Fruit fly (Drosophila melanogaster) ovary, adult (tissue): ENCODE results near the gene Dpm2.

Experiments used
- CG17801 ChIP-seq: fragments of 200-800 bp; optimal IDR thresholded peaks from 2 replicates; lab custom pipeline; 2019; ENCODE audit warnings: missing biosample characterization, mild to moderate bottlenecking, missing genetic modification characterization, moderate library complexity; ENCODE audit not compliant: partially characterized antibody

The Dpm2 gene

DNA sequence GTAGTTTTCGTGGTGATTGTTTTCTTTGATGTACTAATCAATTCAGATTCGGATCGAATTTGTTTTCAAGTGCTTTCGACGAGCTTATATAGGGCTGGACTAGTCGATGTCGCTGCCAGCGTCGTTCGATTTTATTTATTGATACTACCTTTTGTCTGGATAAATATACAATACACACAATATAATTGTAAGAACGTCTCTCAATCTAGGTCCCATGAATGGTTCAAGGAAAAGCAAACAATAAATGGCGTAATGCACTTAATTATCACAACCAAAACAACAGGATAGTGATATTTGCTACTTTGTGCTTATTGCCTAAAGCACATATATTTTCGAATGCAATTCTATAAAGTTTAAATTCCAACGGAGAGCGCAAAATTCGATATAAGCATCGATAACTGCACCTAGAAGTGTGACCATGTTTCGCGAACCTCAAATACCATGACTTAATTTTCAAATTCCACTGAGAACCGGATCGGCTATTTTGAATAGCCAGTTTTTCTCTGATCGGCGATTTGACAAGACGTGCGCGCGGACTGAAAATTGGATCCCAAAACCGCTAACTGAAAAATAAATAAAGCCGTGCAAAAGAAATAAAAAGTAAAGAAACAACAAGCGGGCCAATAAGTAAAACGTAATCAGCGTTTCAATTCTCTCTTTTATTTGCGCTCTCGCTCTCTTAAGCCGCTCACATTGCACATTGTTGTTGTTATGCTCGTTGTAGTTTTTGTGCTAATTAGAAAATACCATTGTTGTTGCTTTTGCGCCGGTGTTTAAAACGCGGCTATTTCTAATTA is 17.2 kb downstream of the Dpm2 start, which contains the start of the genes Drsl6 and kst:
Drsl6 (minus strand) TSS at position 51 of the 797 bp plus-strand sequence.
kst (plus strand) TSS at position 493 of the 797 bp plus-strand sequence.
- peak; percentile 87 for TF ChIP-seq CG17801

DNA sequence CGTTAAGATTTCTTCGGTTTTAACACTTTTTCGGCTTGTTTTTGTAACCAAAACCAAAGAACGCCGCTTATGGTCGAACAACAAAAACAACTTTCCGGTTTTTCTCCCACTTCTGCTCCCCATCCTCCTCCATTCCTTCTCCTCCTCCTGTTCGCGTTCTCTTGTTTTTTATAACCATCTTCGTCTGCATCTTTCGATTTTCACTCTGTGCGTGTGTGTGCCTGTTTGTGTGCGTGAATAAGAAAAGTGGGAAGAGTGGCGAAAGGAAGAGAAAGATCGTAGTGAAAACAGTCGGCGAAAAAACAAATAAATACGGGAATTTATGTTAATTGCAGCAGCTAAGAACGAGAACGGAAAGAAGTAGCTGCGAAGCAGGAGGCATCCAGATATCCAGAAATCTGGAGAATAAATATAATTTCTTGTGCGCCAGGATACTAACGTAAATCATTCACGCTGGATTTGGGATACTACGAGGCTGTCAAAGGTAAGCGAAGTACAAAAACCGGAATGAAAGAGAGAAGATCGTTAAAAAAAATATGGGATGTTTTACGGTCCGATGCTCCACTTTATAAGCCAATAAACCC is 18.1 kb downstream of the Dpm2 start:
- no peak for TF ChIP-seq CG17801

DNA sequence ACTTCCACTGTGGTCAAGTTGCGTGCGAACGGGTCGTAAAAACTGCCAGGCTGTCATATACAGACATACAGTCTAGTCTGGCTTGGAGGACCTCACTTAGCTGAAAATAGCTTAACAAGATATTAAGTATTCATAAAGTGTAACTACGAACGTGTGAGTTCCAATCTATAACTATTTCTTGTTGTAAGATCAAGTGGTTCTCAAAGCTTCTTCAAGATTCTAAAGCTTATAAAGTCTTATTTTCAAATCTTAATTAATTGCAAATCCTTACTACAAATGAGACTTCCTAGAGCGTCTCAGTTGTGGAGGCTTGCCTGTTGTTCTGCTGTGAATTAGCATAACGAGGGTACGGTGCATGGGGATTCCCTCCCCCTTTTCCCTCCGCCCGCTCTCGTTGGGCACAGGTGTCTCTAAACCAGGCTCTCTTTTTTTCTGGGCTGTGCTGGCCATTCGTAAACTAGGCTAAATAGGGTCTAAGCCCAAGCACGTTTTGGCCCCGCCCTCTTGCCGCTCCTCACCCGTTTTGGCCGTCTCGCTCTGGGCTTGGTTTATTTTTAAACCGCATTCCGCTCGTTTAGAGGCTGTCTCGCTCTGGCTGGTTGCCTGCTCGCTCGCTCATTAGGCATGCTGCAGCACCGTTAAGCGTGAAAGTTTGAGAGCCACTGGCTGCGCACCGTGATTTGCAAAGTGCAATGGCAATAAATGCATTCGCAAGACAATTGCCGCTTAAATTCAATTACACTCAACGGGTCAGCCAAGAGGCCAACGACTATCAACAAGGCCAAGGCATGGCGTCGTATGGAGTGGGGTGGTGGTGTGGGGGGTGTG is 18.9 kb downstream of the Dpm2 start:
- no peak for TF ChIP-seq CG17801

DNA sequence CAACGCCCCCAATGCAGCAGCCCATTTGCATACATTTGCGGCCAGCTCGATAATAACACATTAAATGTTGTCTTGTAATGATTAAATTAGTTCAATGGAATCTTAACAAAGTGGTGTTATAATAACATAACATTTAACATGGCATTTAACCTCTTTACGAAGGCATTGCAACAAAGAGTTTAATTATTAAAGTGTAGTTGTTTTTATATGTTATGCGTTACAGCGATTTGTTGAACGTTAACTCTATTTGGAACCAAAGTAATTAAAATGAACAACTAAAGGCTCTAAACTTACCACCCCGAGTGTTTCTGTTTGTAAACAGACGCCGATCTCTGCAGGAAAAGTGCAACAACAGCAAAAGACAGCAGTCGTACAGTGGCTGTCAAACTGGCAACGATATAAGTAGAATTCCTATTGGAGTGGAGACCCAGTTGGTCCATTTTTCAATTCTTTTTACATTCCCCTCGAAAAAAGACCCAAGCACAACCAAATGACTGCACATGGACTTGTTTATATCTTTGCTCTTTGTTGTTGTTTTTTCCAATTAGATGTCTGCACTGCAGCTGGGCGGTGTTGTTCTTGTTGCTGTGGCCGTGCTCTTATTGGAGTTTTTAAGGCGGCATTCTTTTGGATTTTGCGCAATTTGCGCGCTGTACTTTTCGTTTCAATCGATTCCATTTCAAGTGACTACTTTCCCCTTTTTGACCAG is 19.7 kb downstream of the Dpm2 start:
- no peak for TF ChIP-seq CG17801

DNA sequence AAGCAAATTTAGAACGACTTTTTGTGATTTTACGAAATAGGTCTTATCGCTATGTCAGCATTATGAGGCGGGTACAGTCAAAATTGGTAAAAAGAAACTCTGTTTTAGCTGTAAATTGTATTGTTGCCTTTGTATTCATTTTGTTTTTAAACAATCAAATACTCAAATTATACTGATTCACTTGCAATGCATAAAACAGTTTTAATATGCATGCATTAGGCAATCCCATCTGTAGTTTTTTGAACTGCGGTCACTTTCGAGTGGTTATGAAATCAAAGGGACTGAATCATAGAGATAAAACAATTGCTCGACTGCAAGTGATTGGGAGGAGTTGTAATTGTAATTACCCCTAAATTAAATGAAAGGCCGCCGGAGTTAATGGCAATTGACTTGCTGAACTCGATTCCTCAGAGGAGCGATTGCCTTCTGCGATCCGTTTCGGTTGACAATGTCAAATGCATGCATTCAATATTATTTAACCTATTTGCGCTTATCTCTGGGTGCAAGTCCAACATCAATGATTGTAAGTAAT is 20.4 kb downstream of the Dpm2 start:
- peak; percentile 11 for TF ChIP-seq CG17801

DNA sequence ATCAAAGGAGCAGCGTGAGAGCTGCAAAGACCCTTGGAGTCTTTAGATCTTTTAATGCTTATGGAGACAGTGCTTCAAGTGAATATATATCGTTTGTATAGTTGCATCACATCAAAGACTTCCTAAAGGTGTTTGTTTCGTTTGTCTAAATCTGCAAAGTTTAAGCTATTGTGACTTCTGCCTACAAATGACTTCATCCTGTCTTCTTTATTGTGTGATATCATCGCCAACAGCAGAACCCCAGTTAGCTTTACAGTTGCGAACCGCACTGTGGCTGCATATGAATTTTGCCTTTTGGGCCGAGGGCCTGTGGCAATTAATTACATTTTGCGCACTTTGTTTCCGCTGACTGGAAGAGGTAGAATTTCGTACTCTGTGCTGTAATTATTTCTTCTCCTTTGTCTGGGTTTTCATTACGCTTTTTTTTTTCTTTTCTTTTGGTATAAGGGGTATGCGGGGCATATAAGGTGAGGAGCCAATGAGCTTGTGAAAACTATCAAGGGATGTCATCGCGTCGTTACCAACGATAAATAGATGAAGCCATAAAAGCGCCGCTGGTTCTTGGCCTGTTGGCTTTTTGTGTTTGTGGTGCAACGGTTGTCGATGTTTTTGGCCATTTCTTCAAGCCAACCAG is 23.1 kb downstream of the Dpm2 start:
- TF ChIP-seq CG17801: no peak

DNA sequence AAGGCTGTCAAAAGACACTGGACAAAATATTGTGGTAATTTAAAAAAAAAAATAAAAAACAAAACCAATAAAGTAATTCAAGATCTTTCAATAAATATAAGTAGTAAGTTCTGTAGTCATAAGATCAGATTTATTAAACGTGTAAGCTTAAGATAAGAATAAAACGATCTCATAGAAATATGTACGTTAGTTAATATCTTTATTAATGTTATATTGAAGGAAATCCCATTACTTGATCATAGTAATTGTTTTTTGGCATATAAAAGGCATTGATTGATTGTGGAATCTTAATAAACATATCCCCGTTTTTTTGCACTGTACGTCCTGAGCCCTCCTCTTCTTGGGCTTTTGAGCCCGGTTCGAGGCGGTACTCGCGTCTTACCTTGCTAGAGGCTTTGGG is 23.9 kb downstream of the Dpm2 start:
- no peak for TF ChIP-seq CG17801

DNA sequence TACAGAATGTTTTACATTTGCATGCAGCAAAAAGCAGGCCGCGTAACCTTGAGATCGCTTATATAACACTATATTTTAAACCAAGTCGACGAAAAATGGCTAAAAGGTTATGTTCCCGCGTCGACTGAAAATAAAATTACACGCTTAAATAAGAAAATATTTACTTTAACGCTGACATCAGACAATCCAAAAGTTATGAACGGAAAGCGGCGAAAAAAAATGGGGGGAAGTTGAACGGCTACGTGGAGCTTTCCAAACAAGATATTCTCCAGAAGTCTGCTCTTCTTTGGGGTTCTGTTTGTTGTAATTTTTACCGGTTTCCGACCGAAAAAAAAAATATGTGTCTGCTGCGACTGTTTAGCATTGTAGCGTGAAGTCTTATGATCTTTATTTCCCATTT is 25.2 kb downstream of the Dpm2 start:
- TF ChIP-seq CG17801: no peak

DNA sequence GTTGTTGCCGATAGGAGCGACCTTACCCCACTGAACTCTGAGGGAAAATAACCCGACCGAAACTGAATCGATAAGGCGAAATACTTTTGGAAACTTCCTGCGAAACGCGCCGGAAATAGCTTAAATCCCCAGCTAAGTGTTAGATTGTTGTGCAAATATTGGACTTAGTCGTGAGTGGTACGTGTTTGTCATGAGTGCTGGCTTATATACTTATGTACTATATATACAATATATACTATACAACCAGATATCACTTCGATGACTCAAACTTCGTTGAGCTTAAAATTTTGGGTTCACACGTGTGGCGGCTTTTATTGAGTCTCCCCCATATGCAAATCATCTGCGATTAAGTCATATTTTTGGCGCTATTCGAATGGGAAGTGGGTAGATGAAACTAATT is 26.9 kb downstream of the Dpm2 start:
- TF ChIP-seq CG17801: no peak

DNA sequence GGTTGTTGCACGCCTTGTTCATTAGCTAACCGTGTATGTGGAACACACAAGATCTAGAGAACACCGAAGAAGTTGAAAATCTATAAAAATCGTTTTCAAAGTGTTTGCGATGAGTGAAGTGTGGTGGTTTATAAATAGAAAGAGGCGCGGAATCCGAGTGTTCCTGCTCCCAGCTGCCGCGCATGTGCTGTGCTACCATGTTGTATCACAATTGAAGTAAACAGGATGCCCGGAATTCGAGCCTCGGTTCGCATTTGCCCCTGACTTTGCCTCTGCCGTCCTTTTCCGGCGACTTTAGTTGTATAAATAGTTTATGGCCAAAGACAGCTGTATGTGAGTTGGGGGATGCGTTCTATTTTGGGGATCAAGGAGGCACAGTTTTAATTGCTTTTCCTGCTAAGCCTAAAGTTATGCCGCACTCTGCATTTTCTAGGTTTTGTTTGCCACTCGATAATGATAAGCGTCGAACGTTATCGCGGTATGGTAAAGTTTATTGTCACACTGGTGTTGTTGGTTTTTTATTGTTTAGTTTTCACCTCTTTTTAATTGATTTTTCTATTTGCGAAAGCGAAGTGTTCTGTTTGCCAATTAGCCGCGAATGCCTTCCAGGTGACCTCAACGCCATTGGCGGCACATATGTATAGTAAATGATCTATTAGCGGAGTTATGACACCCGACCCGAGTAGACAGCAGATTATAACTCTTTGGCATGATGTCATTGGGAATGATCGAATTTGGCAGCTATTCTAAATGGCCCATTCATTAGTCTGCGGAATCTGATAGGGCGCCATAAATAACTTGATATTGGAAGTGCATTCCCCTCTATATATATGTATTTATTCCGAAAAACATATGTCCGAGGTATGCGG is 29.8 kb downstream of the Dpm2 start:
- no peak for TF ChIP-seq CG17801

DNA sequence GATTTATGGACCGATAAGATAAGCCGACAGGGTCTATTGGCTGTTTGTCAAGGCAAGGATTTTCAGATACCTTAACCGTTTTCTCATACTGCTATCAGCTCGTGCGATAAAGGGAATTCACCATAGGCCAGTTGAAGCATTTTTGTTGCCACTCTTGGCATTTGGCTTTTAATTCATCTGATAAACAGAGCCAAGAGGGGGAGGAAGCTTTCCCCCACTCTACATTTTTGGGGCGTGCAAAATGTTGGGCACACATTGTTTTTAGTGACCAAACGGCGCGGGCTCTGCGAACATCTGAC is 30.4 kb downstream of the Dpm2 start:
- TF ChIP-seq CG17801: no peak

DNA sequence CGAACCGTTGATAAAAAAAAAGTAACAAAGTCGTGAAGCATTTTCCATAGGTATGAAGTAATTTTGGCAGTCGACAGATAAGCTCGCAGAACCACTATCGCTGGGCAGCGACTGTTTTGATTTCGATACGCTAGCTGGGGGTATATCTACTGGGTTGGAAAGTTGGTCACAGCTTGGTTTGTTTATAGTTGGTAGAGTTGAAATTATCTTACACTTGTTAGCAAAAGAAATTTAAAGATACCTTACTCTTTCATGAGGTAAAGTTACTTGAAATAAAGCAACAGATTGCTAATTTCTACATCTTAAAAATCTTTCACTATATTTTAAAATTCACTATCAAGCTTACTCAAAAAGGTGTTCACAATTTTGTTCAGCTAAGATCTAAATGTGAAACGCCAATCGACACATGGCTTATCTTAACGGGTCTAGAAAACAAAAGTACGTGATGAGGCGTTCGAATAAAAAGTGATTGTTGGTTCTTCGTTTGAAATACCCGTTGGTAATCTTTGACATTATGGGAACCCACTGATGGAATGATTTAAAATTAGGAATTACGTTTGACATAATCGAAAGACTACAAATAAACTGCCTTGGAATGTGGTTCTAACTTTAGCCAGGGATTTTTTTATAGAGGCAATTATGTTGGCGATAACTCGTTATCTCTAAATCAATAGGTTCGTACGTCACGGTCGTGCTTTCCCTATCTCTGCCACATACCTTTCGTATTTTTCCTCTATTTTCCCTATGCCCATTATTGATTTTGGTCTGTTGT is 31.4 kb downstream of the Dpm2 start:
- no peak for TF ChIP-seq CG17801

DNA sequence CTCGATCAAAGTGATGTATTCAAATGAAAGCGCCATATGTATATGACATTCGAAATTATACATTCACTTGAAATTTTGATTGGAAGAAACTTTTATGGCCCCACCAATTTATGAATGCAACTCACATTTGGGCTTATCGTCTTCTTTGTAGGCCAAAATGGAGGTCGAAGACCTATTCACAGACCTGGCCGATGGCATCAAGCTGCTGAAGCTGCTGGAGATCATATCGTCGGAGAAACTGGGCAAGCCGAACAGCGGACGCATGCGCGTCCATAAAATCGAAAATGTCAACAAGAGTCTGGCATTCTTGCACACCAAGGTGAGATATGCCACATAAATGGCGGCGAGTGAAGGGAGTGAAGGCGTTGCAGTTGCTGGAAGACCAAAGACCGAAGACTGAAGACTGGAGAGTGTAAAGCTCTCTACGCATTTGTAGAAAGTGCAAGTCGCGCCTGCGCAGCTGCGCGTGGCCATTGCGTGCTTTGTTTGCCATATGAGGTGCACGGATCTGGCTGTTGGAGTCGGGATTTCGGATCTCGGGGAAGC is 32.5 kb downstream of the Dpm2 start:
- no peak for TF ChIP-seq CG17801

DNA sequence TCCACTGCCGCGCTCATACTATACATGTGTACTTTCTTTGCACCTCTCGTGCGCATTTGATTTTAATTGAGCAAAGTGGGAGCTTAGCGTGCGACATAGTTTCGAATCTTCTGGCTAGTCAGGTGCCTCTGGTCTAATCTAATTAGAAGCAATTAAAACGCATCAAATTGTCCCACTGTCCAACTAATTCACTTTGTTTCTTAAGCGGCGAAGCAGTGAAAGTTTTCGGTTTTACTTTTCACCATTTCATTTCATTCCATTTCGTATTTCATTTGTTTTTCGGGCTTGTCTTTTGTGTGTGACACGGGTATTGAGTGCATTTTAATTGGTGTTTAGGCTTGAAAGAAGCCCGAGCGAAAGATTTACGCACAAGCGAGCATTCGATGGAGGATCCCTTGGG is 33.2 kb downstream of the Dpm2 start:
- TF ChIP-seq CG17801: no peak
